Worm (Caenorhabditis elegans) whole organism, young adult: Measurements from ENCODE around the gene spas-1.

Source experiments
- ZK185.1 ChIP-seq: sonication (generic microtip); optimal IDR thresholded peaks from 2 replicates; lab custom pipeline; 2016; ENCODE audit warnings: mild to moderate bottlenecking, missing genetic modification characterization, missing compliant biosample characterization; ENCODE audit not compliant: poor library complexity, severe bottlenecking
- attf-3 ChIP-seq: fragments of 200-800 bp; sonication (Bioruptor generic); conservative IDR thresholded peaks from 2 replicates; pipeline ENCODE4 v1.3.6; 2022; ENCODE audit warnings: missing genetic modification reagents, missing genetic modification characterization, missing compliant biosample characterization
- gei-17 ChIP-seq: fragments of 200-800 bp; sonication (Bioruptor generic); optimal IDR thresholded peaks from 2 replicates; lab custom pipeline; 2018; ENCODE audit warnings: mild to moderate bottlenecking, missing genetic modification characterization, missing compliant biosample characterization
- him-1 ChIP-seq: sonication (generic microtip); optimal IDR thresholded peaks from 2 replicates; lab custom pipeline; 2016; ENCODE audit warnings: missing genotype, missing genetic modification reagents, missing genetic modification characterization, missing compliant biosample characterization
- let-526 ChIP-seq: fragments of 200-800 bp; sonication (Bioruptor generic); IDR thresholded peaks from 2 replicates; pipeline ENCODE4 v1.3.6; 2022; ENCODE audit warnings: missing genetic modification reagents, missing genetic modification characterization, missing compliant biosample characterization
- rpc-1 ChIP-seq, 2 experiments: fragments of 150-350 bp in 1 of 2; sonication (generic microtip) in 1 of 2; optimal IDR thresholded peaks; 2 replicates each; lab custom pipeline; 2014 to 2018; ENCODE audit warnings: missing biosample characterization in 1 of 2, missing genetic modification characterization in 1 of 2, missing genetic modification reagents in 1 of 2, missing genotype in 1 of 2
- snpc-4 ChIP-seq, 5 experiments: fragments of 150-350 bp in 1 of 5; sonication (generic microtip) in 4 of 5; optimal IDR thresholded peaks; 2 replicates each; lab custom pipeline; 2014 to 2018; ENCODE audit warnings: missing genetic modification characterization in 5 of 5, missing biosample characterization in 3 of 5, antibody characterized with exemption in 2 of 5, mild to moderate bottlenecking in 2 of 5, missing compliant biosample characterization in 2 of 5, missing genotype in 2 of 5, moderate library complexity in 2 of 5, missing genetic modification reagents in 1 of 5
- ztf-25 ChIP-seq: fragments of 200-800 bp; sonication (Bioruptor generic); IDR thresholded peaks from 2 replicates; pipeline ENCODE4 v1.3.6; 2022; ENCODE audit warnings: missing genetic modification reagents, missing genetic modification characterization, missing compliant biosample characterization

DNA sequence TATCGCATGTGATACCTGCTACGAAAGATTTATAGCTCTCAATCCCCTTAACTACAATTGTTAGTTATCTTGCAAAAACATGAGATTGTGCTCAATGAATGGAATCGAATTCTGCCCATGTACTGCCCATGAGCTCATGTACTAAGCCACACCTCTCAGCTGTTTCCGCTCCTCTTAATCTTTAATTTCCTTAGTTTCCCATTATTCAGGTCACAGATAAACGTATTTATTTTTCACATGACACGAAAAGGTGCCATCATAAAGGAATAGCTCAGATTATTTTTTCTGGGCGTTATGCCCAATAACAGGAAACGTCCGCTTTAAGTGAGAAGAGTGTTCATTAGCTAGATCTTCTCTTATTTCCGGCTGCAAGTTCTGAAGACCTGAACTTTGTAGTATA lies 10.4 kb downstream of the spas-1 start:
- TF ChIP-seq snpc-4 (GFP tag; optimal IDR thresholded peaks at IDR 0.05; lab: Kevin White, UChicago), result no peak
- no peak for TF ChIP-seq snpc-4 (tag; optimal IDR thresholded peaks at IDR 0.05; lab: Kevin White, UChicago)
- no peak for TF ChIP-seq rpc-1 (optimal IDR thresholded peaks at IDR 0.05; lab: Kevin White, UChicago)
- TF ChIP-seq rpc-1 (tag; optimal IDR thresholded peaks at IDR 0.05; lab: Kevin White, UChicago), result no peak
- TF ChIP-seq let-526 (GFP tag; lab: Robert Waterston, UW), result no peak
- TF ChIP-seq ztf-25, result no peak
- TF ChIP-seq attf-3 (GFP tag; lab: Robert Waterston, UW), result no peak
- no peak for TF ChIP-seq gei-17
- TF ChIP-seq ZK185.1, result no peak
- TF ChIP-seq him-1 (tag; lab: Kevin White, UChicago), result no peak
